Worm (Caenorhabditis elegans) whole organism, L3 larva: Measurements from ENCODE around the gene amx-3.

Experiments used
- R02D3.7 ChIP-seq: fragments of 150-350 bp; optimal IDR thresholded peaks from 2 replicates; lab custom pipeline; 2014; ENCODE audit warnings: missing biosample characterization, missing genetic modification characterization
- fkh-10 ChIP-seq: sonication (generic microtip); optimal IDR thresholded peaks from 2 replicates; lab custom pipeline; 2017; ENCODE audit warnings: missing biosample characterization, missing genetic modification reagents, missing genetic modification characterization
- mdl-1 ChIP-seq: fragments of 150-350 bp; optimal IDR thresholded peaks from 2 replicates; lab custom pipeline; 2014; ENCODE audit warnings: missing biosample characterization, missing genetic modification characterization
- nfya-1 ChIP-seq: sonication (generic microtip); optimal IDR thresholded peaks from 2 replicates; lab custom pipeline; 2017; ENCODE audit warnings: missing genetic modification characterization, mild to moderate bottlenecking, missing compliant biosample characterization, antibody characterized with exemption, moderate library complexity; ENCODE audit not compliant: insufficient read depth
- nhr-28 ChIP-seq: fragments of 150-350 bp; optimal IDR thresholded peaks from 2 replicates; lab custom pipeline; 2014; ENCODE audit warnings: missing biosample characterization, missing genetic modification characterization
- skn-1 ChIP-seq: fragments of 150-350 bp; optimal IDR thresholded peaks from 2 replicates; lab custom pipeline; 2014; ENCODE audit warnings: missing biosample characterization, missing genetic modification characterization

ce11 chrV:20904094-20904268, 467 bp upstream of the amx-3 start, which contains the start of gene acs-12:
- TF ChIP-seq skn-1 (tag; lab: Kevin White, UChicago) (no peak), nhr-28 (tag; lab: Kevin White, UChicago) (no peak), R02D3.7 (tag; lab: Kevin White, UChicago) (no peak), mdl-1 (tag; lab: Kevin White, UChicago) (no peak), nfya-1 (no peak), fkh-10 (GFP tag; lab: Kevin White, UChicago) (no peak)
